Fruit fly (Drosophila melanogaster) whole organism, embryonic: ENCODE results near the gene eEF1delta.

Experiments
- Bteb2 ChIP-seq: fragments of 200-800 bp; sonication (Bioruptor generic); optimal IDR thresholded peaks from 2 replicates; lab custom pipeline; 2016; ENCODE audit warnings: missing biosample characterization, missing genetic modification characterization
- CG10431 ChIP-seq: fragments of 200-800 bp; sonication (Bioruptor generic); optimal IDR thresholded peaks from 3 replicates; lab custom pipeline; 2018; ENCODE audit warnings: missing biosample characterization, mild to moderate bottlenecking, missing genetic modification characterization
- CG11504 ChIP-seq: fragments of 200-800 bp; sonication (Bioruptor generic); optimal IDR thresholded peaks from 3 replicates; lab custom pipeline; 2019; ENCODE audit warnings: missing biosample characterization, mild to moderate bottlenecking, missing genetic modification characterization, moderate library complexity
- CG11695 ChIP-seq: fragments of 200-800 bp; sonication (Bioruptor generic); IDR thresholded peaks from 3 replicates; pipeline ENCODE4 v1.3.6; 2022; ENCODE audit warnings: missing biosample characterization, missing genetic modification characterization
- CG12104 ChIP-seq: fragments of 200-800 bp; sonication (Bioruptor generic); optimal IDR thresholded peaks from 3 replicates; lab custom pipeline; 2016; ENCODE audit warnings: missing biosample characterization, missing genetic modification characterization
- CG13287 ChIP-seq: fragments of 200-800 bp; sonication (Bioruptor generic); IDR thresholded peaks from 2 replicates; pipeline ENCODE4 v1.3.6; 2022; ENCODE audit warnings: missing biosample characterization, missing genetic modification characterization; ENCODE audit not compliant: partially characterized antibody
- CG13775 ChIP-seq: fragments of 200-800 bp; sonication (Bioruptor generic); optimal IDR thresholded peaks from 3 replicates; lab custom pipeline; 2017; ENCODE audit warnings: missing biosample characterization, mild to moderate bottlenecking, missing genetic modification characterization
- CG1529 ChIP-seq: fragments of 200-800 bp; sonication (Bioruptor generic); optimal IDR thresholded peaks from 3 replicates; lab custom pipeline; 2018; ENCODE audit warnings: missing biosample characterization, missing genetic modification characterization
- CG15601 ChIP-seq: fragments of 200-800 bp; sonication (Bioruptor generic); optimal IDR thresholded peaks from 3 replicates; lab custom pipeline; 2019; ENCODE audit warnings: missing biosample characterization, mild to moderate bottlenecking, missing genetic modification characterization, moderate library complexity
- CG31441 ChIP-seq: fragments of 200-800 bp; sonication (Bioruptor generic); IDR thresholded peaks from 2 replicates; pipeline ENCODE4 v1.3.6; 2022; ENCODE audit warnings: missing biosample characterization, missing genetic modification characterization
- CG6813 ChIP-seq: fragments of 200-800 bp; sonication (Bioruptor generic); optimal IDR thresholded peaks from 2 replicates; lab custom pipeline; 2017; ENCODE audit warnings: missing biosample characterization, missing genetic modification characterization, mild to moderate bottlenecking, moderate library complexity, missing genetic modification reagents
- CG8765 ChIP-seq: fragments of 200-800 bp; sonication (Bioruptor generic); IDR thresholded peaks from 2 replicates; pipeline ENCODE4 v1.3.6; 2022; ENCODE audit warnings: missing biosample characterization, missing genetic modification characterization
- CG8924 ChIP-seq: fragments of 200-800 bp; optimal IDR thresholded peaks from 3 replicates; lab custom pipeline; 2019; ENCODE audit warnings: missing biosample characterization, mild to moderate bottlenecking, missing genetic modification characterization, moderate library complexity
- CG9727 ChIP-seq: fragments of 200-800 bp; sonication (Bioruptor generic); optimal IDR thresholded peaks from 3 replicates; lab custom pipeline; 2017; ENCODE audit warnings: missing biosample characterization, mild to moderate bottlenecking, missing genetic modification characterization
- Chrac-16 ChIP-seq: fragments of 200-800 bp; sonication (Bioruptor generic); optimal IDR thresholded peaks from 3 replicates; lab custom pipeline; 2016; ENCODE audit warnings: missing biosample characterization, missing genetic modification characterization
- Dip3 ChIP-seq: fragments of 200-800 bp; sonication (Bioruptor generic); optimal IDR thresholded peaks from 3 replicates; lab custom pipeline; 2016; ENCODE audit warnings: missing biosample characterization, missing genetic modification characterization
- Doc3 ChIP-seq: fragments of 200-800 bp; sonication (Bioruptor generic); IDR thresholded peaks from 3 replicates; pipeline ENCODE4 v1.3.6; 2022; ENCODE audit warnings: missing biosample characterization, missing genetic modification characterization; ENCODE audit not compliant: partially characterized antibody
- Dref ChIP-seq: fragments of 200-800 bp; sonication (Bioruptor generic); IDR thresholded peaks from 2 replicates; pipeline ENCODE4 v1.3.6; 2022; ENCODE audit warnings: missing biosample characterization, missing genetic modification characterization
- E2f1 ChIP-seq: fragments of 200-800 bp; sonication (Bioruptor generic); IDR thresholded peaks from 2 replicates; pipeline ENCODE4 v1.3.6; 2022; ENCODE audit warnings: missing biosample characterization, missing genetic modification characterization
- Fer2 ChIP-seq: fragments of 200-800 bp; sonication (Bioruptor generic); optimal IDR thresholded peaks from 2 replicates; lab custom pipeline; 2018; ENCODE audit warnings: missing biosample characterization, mild to moderate bottlenecking, missing genetic modification characterization, moderate library complexity
- GATAe ChIP-seq: fragments of 200-800 bp; sonication (Bioruptor generic); conservative IDR thresholded peaks from 2 replicates; pipeline ENCODE4 v1.3.6; 2022; ENCODE audit warnings: missing biosample characterization, missing genetic modification characterization
- Gug ChIP-seq: fragments of 200-800 bp; sonication (Bioruptor generic); IDR thresholded peaks from 4 replicates; pipeline ENCODE4 v1.3.6; 2022; ENCODE audit warnings: missing biosample characterization, missing genetic modification characterization
- HLH54F ChIP-seq: fragments of 200-800 bp; sonication (Bioruptor generic); optimal IDR thresholded peaks from 3 replicates; lab custom pipeline; 2016; ENCODE audit warnings: missing biosample characterization, missing genetic modification characterization
- HmgD ChIP-seq: fragments of 200-800 bp; sonication (Bioruptor generic); optimal IDR thresholded peaks from 3 replicates; lab custom pipeline; 2016; ENCODE audit warnings: missing biosample characterization, missing genetic modification characterization
- Jarid2 ChIP-seq: fragments of 200-800 bp; sonication (Bioruptor generic); optimal IDR thresholded peaks from 3 replicates; lab custom pipeline; 2017; ENCODE audit warnings: mild to moderate bottlenecking, missing biosample characterization, missing genetic modification reagents, missing genetic modification characterization
- Sox100B ChIP-seq: fragments of 200-800 bp; sonication (Bioruptor generic); optimal IDR thresholded peaks from 3 replicates; lab custom pipeline; 2018; ENCODE audit warnings: missing biosample characterization, mild to moderate bottlenecking, missing genetic modification characterization
- ac ChIP-seq: fragments of 200-800 bp; sonication (Bioruptor generic); optimal IDR thresholded peaks from 3 replicates; lab custom pipeline; 2017; ENCODE audit warnings: missing biosample characterization, mild to moderate bottlenecking, missing genetic modification characterization
- al ChIP-seq: fragments of 200-800 bp; sonication (Bioruptor generic); IDR thresholded peaks from 2 replicates; pipeline ENCODE4 v1.3.6; 2022; ENCODE audit warnings: missing biosample characterization, missing genetic modification characterization
- ap ChIP-seq: fragments of 200-800 bp; sonication (Bioruptor generic); IDR thresholded peaks from 2 replicates; pipeline ENCODE4 v1.3.6; 2022; ENCODE audit warnings: missing biosample characterization, missing genetic modification characterization
- bab2 ChIP-seq: fragments of 200-800 bp; sonication (Bioruptor generic); optimal IDR thresholded peaks from 2 replicates; lab custom pipeline; 2016; ENCODE audit warnings: missing biosample characterization, missing genetic modification characterization
- br ChIP-seq: fragments of >200 bp; optimal IDR thresholded peaks from 2 replicates; lab custom pipeline; 2017
- ci ChIP-seq: fragments of 200-800 bp; sonication (Bioruptor generic); IDR thresholded peaks from 3 replicates; pipeline ENCODE4 v1.3.6; 2022; ENCODE audit warnings: missing biosample characterization, missing genetic modification characterization
- crol ChIP-seq: fragments of 200-800 bp; sonication (Bioruptor generic); IDR thresholded peaks from 2 replicates; pipeline ENCODE4 v1.3.6; 2022; ENCODE audit warnings: missing biosample characterization, missing genetic modification characterization
- dm ChIP-seq: fragments of 200-800 bp; sonication (Bioruptor generic); optimal IDR thresholded peaks from 3 replicates; lab custom pipeline; 2016; ENCODE audit warnings: missing biosample characterization, missing genetic modification characterization
- dmrt11E ChIP-seq: fragments of 200-800 bp; sonication (Bioruptor generic); optimal IDR thresholded peaks from 3 replicates; lab custom pipeline; 2018; ENCODE audit warnings: missing biosample characterization, mild to moderate bottlenecking, missing genetic modification characterization, moderate library complexity
- dpn ChIP-seq, 2 experiments: fragments of 200-800 bp; sonication (Bioruptor generic); optimal IDR thresholded peaks; 3 replicates each; lab custom pipeline; 2016; ENCODE audit warnings: missing biosample characterization in 2 of 2, missing genetic modification characterization in 2 of 2
- eyg ChIP-seq: fragments of 200-800 bp; sonication (Bioruptor generic); optimal IDR thresholded peaks from 3 replicates; lab custom pipeline; 2016; ENCODE audit warnings: missing biosample characterization, missing genetic modification characterization
- fu2 ChIP-seq: fragments of 200-800 bp; sonication (Bioruptor generic); optimal IDR thresholded peaks from 2 replicates; lab custom pipeline; 2016; ENCODE audit warnings: missing biosample characterization, missing genetic modification characterization
- gce ChIP-seq: fragments of 200-800 bp; sonication (Bioruptor generic); IDR thresholded peaks from 3 replicates; pipeline ENCODE4 v1.3.6; 2022; ENCODE audit warnings: missing biosample characterization, missing genetic modification characterization
- gt ChIP-seq: fragments of 200-800 bp; sonication (Bioruptor generic); IDR thresholded peaks from 2 replicates; pipeline ENCODE4 v1.3.6; 2022; ENCODE audit warnings: missing biosample characterization, missing genetic modification characterization
- lov ChIP-seq, 2 experiments: fragments of 200-800 bp in 1 of 2; fragments of >200 bp in 1 of 2; sonication (Bioruptor generic) in 1 of 2; IDR thresholded peaks in 1 of 2; optimal IDR thresholded peaks in 1 of 2; 2 replicates in 1 of 2; 3 replicates in 1 of 2; pipeline versions ENCODE4 v1.3.6 to Lab custom; 2017 to 2022; ENCODE audit warnings: missing biosample characterization in 1 of 2, missing genetic modification characterization in 1 of 2
- mirr ChIP-seq: fragments of 200-800 bp; sonication (Bioruptor generic); optimal IDR thresholded peaks from 3 replicates; lab custom pipeline; 2018; ENCODE audit warnings: missing biosample characterization, mild to moderate bottlenecking, missing genetic modification characterization
- onecut ChIP-seq: fragments of 200-800 bp; sonication (Bioruptor generic); IDR thresholded peaks from 2 replicates; pipeline ENCODE4 v1.3.6; 2022; ENCODE audit warnings: missing biosample characterization, missing genetic modification characterization
- pita ChIP-seq: fragments of 200-800 bp; sonication (Bioruptor generic); optimal IDR thresholded peaks from 2 replicates; lab custom pipeline; 2017; ENCODE audit warnings: missing biosample characterization, mild to moderate bottlenecking, missing genetic modification characterization
- pzg ChIP-seq: fragments of 200-800 bp; sonication (Bioruptor generic); optimal IDR thresholded peaks from 3 replicates; lab custom pipeline; 2018; ENCODE audit warnings: missing biosample characterization, mild to moderate bottlenecking, missing genetic modification characterization, moderate library complexity
- shn ChIP-seq: fragments of 200-800 bp; sonication (Bioruptor generic); optimal IDR thresholded peaks from 3 replicates; lab custom pipeline; 2016; ENCODE audit warnings: missing biosample characterization, missing genetic modification characterization
- tap ChIP-seq: fragments of 200-800 bp; optimal IDR thresholded peaks from 3 replicates; lab custom pipeline; 2019; ENCODE audit warnings: missing biosample characterization, mild to moderate bottlenecking, missing genetic modification characterization, moderate library complexity
- trem ChIP-seq: fragments of 200-800 bp; optimal IDR thresholded peaks from 3 replicates; lab custom pipeline; 2019; ENCODE audit warnings: missing biosample characterization, mild to moderate bottlenecking, missing genetic modification characterization, moderate library complexity
- ttk ChIP-seq: fragments of 200-800 bp; sonication (Bioruptor generic); IDR thresholded peaks from 2 replicates; pipeline ENCODE4 v2.1.2; 2022; ENCODE audit warnings: missing biosample characterization, missing genetic modification characterization
- usp ChIP-seq: fragments of >200 bp; optimal IDR thresholded peaks from 2 replicates; lab custom pipeline; 2017; ENCODE audit warnings: missing biosample characterization, missing genetic modification characterization

The eEF1delta gene

DNA sequence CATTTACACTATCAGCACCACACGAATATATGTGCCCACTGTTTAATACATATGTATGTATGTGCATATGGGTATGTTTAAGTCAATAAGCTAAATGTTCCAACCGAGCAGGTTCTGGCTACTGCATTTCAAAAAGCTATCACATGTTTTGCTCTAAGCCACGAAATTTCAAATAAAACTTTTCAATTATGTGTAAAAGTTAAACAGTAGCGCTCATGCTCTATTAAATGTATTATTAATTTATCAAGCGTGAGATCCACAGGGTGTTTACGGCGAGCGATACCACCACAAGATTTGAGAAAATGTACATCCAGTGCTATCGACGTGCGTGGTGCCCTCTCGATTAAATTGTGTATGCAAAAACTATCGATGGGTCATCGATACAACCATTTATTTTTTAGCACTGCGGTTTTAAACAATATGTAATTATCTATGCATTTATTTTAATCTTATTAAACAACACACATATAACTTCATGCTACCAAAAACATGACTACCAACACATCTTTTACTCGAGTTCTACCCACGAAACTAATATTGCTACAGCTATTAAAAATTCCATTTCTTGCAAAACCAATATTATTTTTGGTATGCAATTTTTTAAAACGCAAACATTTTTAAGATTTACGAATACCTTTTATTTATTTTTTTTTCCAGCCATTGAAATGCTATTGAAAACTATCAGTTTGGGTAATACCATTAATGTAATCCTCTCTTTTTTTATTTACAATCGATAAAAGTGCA is 28.6 kb downstream of the eEF1delta start, which contains the start of gene Pten (continued):
- TF ChIP-seq onecut (no peak; the same call in 1 of the 2 replicates), shn (GFP tag; lab: Kevin White, UChicago) (peak; percentile 5), CG11695 (GFP tag; lab: Robert Waterston, UW) (peak; percentile 73; the same call in 1 of the 3 replicates), CG11504 (tag; lab: Kevin White, UChicago) (no peak), HLH54F (GFP tag; lab: Kevin White, UChicago) (peak; percentile 51), Doc3 (peak; percentile 66; the same call in 2 of the 3 replicates), dpn (GFP tag; optimal IDR thresholded peaks at IDR 0.05; lab: Kevin White, UChicago) (peak; percentile 63 to 76), CG13775 (GFP tag; lab: Kevin White, UChicago) (peak; percentile 83), ttk (GFP tag; lab: Robert Waterston, UW) (no peak), dm (GFP tag; lab: Kevin White, UChicago) (no peak), lov (optimal IDR thresholded peaks at IDR 0.05; lab: Kevin White, UChicago) (no peak), lov (GFP tag; IDR thresholded peaks at IDR 0.05; lab: Robert Waterston, UW) (no peak), dmrt11E (tag; lab: Kevin White, UChicago) (peak; percentile 68), ac (GFP tag; lab: Kevin White, UChicago) (no peak), Dref (GFP tag; lab: Robert Waterston, UW) (peak; percentile 97), Gug (GFP tag; lab: Robert Waterston, UW) (no peak; the same call in 3 of the 4 replicates), CG8924 (tag; lab: Kevin White, UChicago) (peak; percentile 80), eyg (GFP tag; lab: Kevin White, UChicago) (peak; percentile 43), crol (GFP tag; lab: Robert Waterston, UW) (no peak), Bteb2 (GFP tag; lab: Kevin White, UChicago) (peak; percentile 75), E2f1 (no peak), CG31441 (GFP tag; lab: Robert Waterston, UW) (no peak), HmgD (GFP tag; lab: Kevin White, UChicago) (no peak), Chrac-16 (peak; percentile 68), CG15601 (tag; lab: Kevin White, UChicago) (no peak), pzg (GFP tag; lab: Kevin White, UChicago) (peak; percentile 83), CG6813 (GFP tag; lab: Kevin White, UChicago) (no peak), CG1529 (peak; percentile 5), Sox100B (peak; percentile 63), fu2 (GFP tag; lab: Kevin White, UChicago) (peak; percentile 61), CG9727 (GFP tag; lab: Kevin White, UChicago) (peak; percentile 90), tap (tag; lab: Kevin White, UChicago) (no peak), CG13287 (GFP tag; lab: Robert Waterston, UW) (peak; percentile 84), trem (tag; lab: Kevin White, UChicago) (peak; percentile 61), CG12104 (GFP tag; lab: Kevin White, UChicago) (peak; percentile 79), CG8765 (GFP tag; lab: Robert Waterston, UW) (no peak), CG10431 (GFP tag; lab: Kevin White, UChicago) (peak; percentile 26), mirr (GFP tag; lab: Kevin White, UChicago) (no peak), bab2 (GFP tag; lab: Kevin White, UChicago) (peak; percentile 61), gce (GFP tag; lab: Robert Waterston, UW) (no peak), al (GFP tag; lab: Robert Waterston, UW) (no peak; the same call in 1 of the 2 replicates), GATAe (GFP tag; lab: Robert Waterston, UW) (no peak), gt (no peak), ci (peak; percentile 73; the same call in 1 of the 3 replicates), pita (no peak), br (no peak), Dip3 (GFP tag; lab: Kevin White, UChicago) (peak; percentile 58), Fer2 (tag; lab: Kevin White, UChicago) (peak; percentile 14), usp (GFP tag; lab: Kevin White, UChicago) (no peak), ap (GFP tag; lab: Robert Waterston, UW) (no peak; the same call in 1 of the 2 replicates), Jarid2 (GFP tag; lab: Kevin White, UChicago) (no peak)
